Worm (Caenorhabditis elegans) whole organism, late embryonic: Measurements from ENCODE around the gene osg-1.

ENCODE experiments used
- C08G9.2 ChIP-seq: sonication (generic microtip); optimal IDR thresholded peaks from 2 replicates; lab custom pipeline; 2016; ENCODE audit warnings: mild to moderate bottlenecking, missing genetic modification characterization, moderate library complexity, missing compliant biosample characterization
- F13H6.1 ChIP-seq: sonication (generic microtip); optimal IDR thresholded peaks from 2 replicates; lab custom pipeline; 2016; ENCODE audit warnings: missing genetic modification characterization, missing compliant biosample characterization
- K09A11.1 ChIP-seq: sonication (generic microtip); optimal IDR thresholded peaks from 2 replicates; lab custom pipeline; 2017; ENCODE audit warnings: antibody characterized with exemption, mild to moderate bottlenecking, missing genetic modification characterization, missing compliant biosample characterization; ENCODE audit not compliant: insufficient read depth
- T23F11.4 ChIP-seq: fragments of 200-800 bp; sonication (Bioruptor generic); optimal IDR thresholded peaks from 2 replicates; lab custom pipeline; 2018; ENCODE audit warnings: mild to moderate bottlenecking, missing genetic modification characterization, missing compliant biosample characterization
- ahr-1 ChIP-seq: sonication (generic microtip); optimal IDR thresholded peaks from 2 replicates; lab custom pipeline; 2016; ENCODE audit warnings: missing genetic modification characterization, missing compliant biosample characterization
- ama-1 ChIP-seq: fragments of 150-350 bp; optimal IDR thresholded peaks from 2 replicates; lab custom pipeline; 2014
- ceh-18 ChIP-seq: sonication (generic microtip); optimal IDR thresholded peaks from 2 replicates; lab custom pipeline; 2016; ENCODE audit warnings: missing genetic modification characterization, missing compliant biosample characterization
- ceh-19 ChIP-seq: fragments of 200-800 bp; sonication (Bioruptor generic); optimal IDR thresholded peaks from 2 replicates; lab custom pipeline; 2018; ENCODE audit warnings: mild to moderate bottlenecking, missing genetic modification characterization, missing compliant biosample characterization
- ceh-24 ChIP-seq: sonication (generic microtip); optimal IDR thresholded peaks from 2 replicates; lab custom pipeline; 2016; ENCODE audit warnings: mild to moderate bottlenecking, missing genetic modification characterization, missing compliant biosample characterization
- ceh-31 ChIP-seq: sonication (generic microtip); optimal IDR thresholded peaks from 2 replicates; lab custom pipeline; 2016; ENCODE audit warnings: missing genetic modification characterization, missing compliant biosample characterization
- ceh-34 ChIP-seq: sonication (generic microtip); optimal IDR thresholded peaks from 2 replicates; lab custom pipeline; 2016; ENCODE audit warnings: mild to moderate bottlenecking, missing genetic modification characterization, missing compliant biosample characterization
- ceh-6 ChIP-seq: fragments of 200-800 bp; sonication (Bioruptor generic); optimal IDR thresholded peaks from 2 replicates; lab custom pipeline; 2018; ENCODE audit warnings: mild to moderate bottlenecking, missing genetic modification characterization, missing compliant biosample characterization
- ceh-9 ChIP-seq: sonication (generic microtip); optimal IDR thresholded peaks from 2 replicates; lab custom pipeline; 2016; ENCODE audit warnings: mild to moderate bottlenecking, missing genetic modification characterization, inconsistent platforms, missing compliant biosample characterization
- elt-4 ChIP-seq: sonication (generic microtip); optimal IDR thresholded peaks from 2 replicates; lab custom pipeline; 2016; ENCODE audit warnings: missing genetic modification characterization, missing compliant biosample characterization
- ets-4 ChIP-seq: sonication (generic microtip); optimal IDR thresholded peaks from 2 replicates; lab custom pipeline; 2016; ENCODE audit warnings: missing genetic modification characterization, missing compliant biosample characterization
- fkh-6 ChIP-seq: sonication (generic microtip); optimal IDR thresholded peaks from 2 replicates; lab custom pipeline; 2016; ENCODE audit warnings: missing genetic modification characterization, missing compliant biosample characterization
- gmeb-2 ChIP-seq: sonication (generic microtip); optimal IDR thresholded peaks from 2 replicates; lab custom pipeline; 2016; ENCODE audit warnings: missing genetic modification characterization, inconsistent platforms, missing compliant biosample characterization
- hlh-13 ChIP-seq: fragments of 200-800 bp; sonication (Bioruptor generic); optimal IDR thresholded peaks from 2 replicates; lab custom pipeline; 2018; ENCODE audit warnings: mild to moderate bottlenecking, missing genetic modification characterization, missing compliant biosample characterization
- hlh-15 ChIP-seq: sonication (generic microtip); optimal IDR thresholded peaks from 2 replicates; lab custom pipeline; 2016; ENCODE audit warnings: missing genetic modification characterization, missing compliant biosample characterization
- hlh-6 ChIP-seq: sonication (generic microtip); optimal IDR thresholded peaks from 2 replicates; lab custom pipeline; 2016; ENCODE audit warnings: missing genotype, missing genetic modification characterization, missing compliant biosample characterization
- lim-6 ChIP-seq: sonication (generic microtip); optimal IDR thresholded peaks from 2 replicates; lab custom pipeline; 2016; ENCODE audit warnings: missing genetic modification characterization, missing compliant biosample characterization
- lin-11 ChIP-seq: fragments of 200-800 bp; sonication (Bioruptor generic); optimal IDR thresholded peaks from 2 replicates; lab custom pipeline; 2018; ENCODE audit warnings: mild to moderate bottlenecking, missing genetic modification characterization, missing compliant biosample characterization
- nhr-11 ChIP-seq: fragments of 150-350 bp; optimal IDR thresholded peaks from 2 replicates; lab custom pipeline; 2014; ENCODE audit warnings: missing biosample characterization, missing genetic modification characterization
- nhr-232 ChIP-seq: sonication (generic microtip); optimal IDR thresholded peaks from 2 replicates; lab custom pipeline; 2016; ENCODE audit warnings: missing genetic modification characterization, missing compliant biosample characterization
- npax-4 ChIP-seq: sonication (generic microtip); optimal IDR thresholded peaks from 2 replicates; lab custom pipeline; 2016; ENCODE audit warnings: missing genetic modification characterization, missing compliant biosample characterization
- odd-2 ChIP-seq: sonication (generic microtip); optimal IDR thresholded peaks from 2 replicates; lab custom pipeline; 2017; ENCODE audit warnings: antibody characterized with exemption, mild to moderate bottlenecking, missing genetic modification characterization, missing compliant biosample characterization
- pha-4 ChIP-seq: fragments of 150-350 bp; optimal IDR thresholded peaks from 2 replicates; lab custom pipeline; 2018; ENCODE audit warnings: missing biosample characterization, missing genetic modification reagents, missing genetic modification characterization
- pqm-1 ChIP-seq: sonication (generic microtip); optimal IDR thresholded peaks from 2 replicates; lab custom pipeline; 2016; ENCODE audit warnings: missing genetic modification characterization, missing compliant biosample characterization
- pros-1 ChIP-seq: fragments of 150-350 bp; optimal IDR thresholded peaks from 2 replicates; lab custom pipeline; 2014; ENCODE audit warnings: missing biosample characterization, missing genetic modification reagents, missing genetic modification characterization
- sdc-2 ChIP-seq: sonication (generic microtip); optimal IDR thresholded peaks from 2 replicates; lab custom pipeline; 2016; ENCODE audit warnings: missing genotype, missing genetic modification characterization, missing compliant biosample characterization
- sox-2 ChIP-seq: fragments of 200-800 bp; sonication (Bioruptor generic); IDR thresholded peaks from 2 replicates; pipeline ENCODE4 v1.3.6; 2022; ENCODE audit warnings: missing genetic modification reagents, missing genetic modification characterization, missing compliant biosample characterization
- sox-4 ChIP-seq: sonication (generic microtip); optimal IDR thresholded peaks from 2 replicates; lab custom pipeline; 2017; ENCODE audit warnings: mild to moderate bottlenecking, missing genetic modification characterization, inconsistent platforms, missing compliant biosample characterization
- syd-9 ChIP-seq: sonication (generic microtip); optimal IDR thresholded peaks from 2 replicates; lab custom pipeline; 2016; ENCODE audit warnings: mild to moderate bottlenecking, missing genetic modification characterization, moderate library complexity, missing compliant biosample characterization
- ttx-3 ChIP-seq: sonication (generic microtip); optimal IDR thresholded peaks from 2 replicates; lab custom pipeline; 2016; ENCODE audit warnings: missing genetic modification reagents, missing genetic modification characterization, missing compliant biosample characterization
- unc-42 ChIP-seq: sonication (generic microtip); optimal IDR thresholded peaks from 2 replicates; lab custom pipeline; 2016; ENCODE audit warnings: missing genotype, missing genetic modification characterization, missing compliant biosample characterization
- unc-55 ChIP-seq: sonication (generic microtip); optimal IDR thresholded peaks from 2 replicates; lab custom pipeline; 2017; ENCODE audit warnings: missing biosample characterization, missing genetic modification reagents, missing genetic modification characterization
- unc-86 ChIP-seq: sonication (generic microtip); optimal IDR thresholded peaks from 2 replicates; lab custom pipeline; 2016; ENCODE audit warnings: missing genetic modification characterization, missing compliant biosample characterization
- zip-5 ChIP-seq: sonication (generic microtip); optimal IDR thresholded peaks from 2 replicates; lab custom pipeline; 2016; ENCODE audit warnings: missing genetic modification characterization, missing compliant biosample characterization
- ztf-16 ChIP-seq: sonication (generic microtip); optimal IDR thresholded peaks from 2 replicates; lab custom pipeline; 2017; ENCODE audit warnings: missing genetic modification characterization, missing compliant biosample characterization

Gene osg-1

ce11 chrIII:5512502-5512901 is 25.1 kb downstream of the osg-1 start, which contains the start of gene pqn-25:
pqn-25 (minus strand) TSS chrIII:5512602.
- TF ChIP-seq C08G9.2 (tag; lab: Kevin White, UChicago) (no peak), unc-86 (tag; lab: Kevin White, UChicago) (no peak), nhr-232 (tag; lab: Kevin White, UChicago) (no peak), sdc-2 (tag; lab: Kevin White, UChicago) (no peak), hlh-13 (GFP tag; lab: Kevin White, UChicago) (no peak), unc-42 (tag; lab: Kevin White, UChicago) (no peak), ama-1 (lab: Kevin White, UChicago) (no peak), T23F11.4 (GFP tag; lab: Kevin White, UChicago) (no peak), pqm-1 (tag; lab: Kevin White, UChicago) (no peak), pros-1 (no peak), lin-11 (tag; lab: Kevin White, UChicago) (no peak), ceh-24 (tag; lab: Kevin White, UChicago) (no peak), K09A11.1 (tag; lab: Kevin White, UChicago) (no peak), ttx-3 (no peak), ceh-31 (no peak), hlh-6 (tag; lab: Kevin White, UChicago) (no peak), nhr-11 (tag; lab: Kevin White, UChicago) (no peak)

- TF ChIP-seq syd-9 (tag; lab: Kevin White, UChicago) (no peak), ets-4 (tag; lab: Kevin White, UChicago) (no peak)
Observed at ce11 chrIII:5517423-5517822, 30.1 kb downstream of the osg-1 start, which contains the start of gene nekl-4. nekl-4 (minus strand) TSS chrIII:5517523.

ce11 chrIII:5521930-5522329 is 34.6 kb downstream of the osg-1 start, which contains the start of gene D1044.4:
D1044.4 (minus strand) TSS chrIII:5522030.
- no peak for TF ChIP-seq ceh-24 (tag; lab: Kevin White, UChicago)
- no peak for TF ChIP-seq ceh-19 (GFP tag; lab: Kevin White, UChicago)
- TF ChIP-seq, all 69 proteins: peak for 0

DNA sequence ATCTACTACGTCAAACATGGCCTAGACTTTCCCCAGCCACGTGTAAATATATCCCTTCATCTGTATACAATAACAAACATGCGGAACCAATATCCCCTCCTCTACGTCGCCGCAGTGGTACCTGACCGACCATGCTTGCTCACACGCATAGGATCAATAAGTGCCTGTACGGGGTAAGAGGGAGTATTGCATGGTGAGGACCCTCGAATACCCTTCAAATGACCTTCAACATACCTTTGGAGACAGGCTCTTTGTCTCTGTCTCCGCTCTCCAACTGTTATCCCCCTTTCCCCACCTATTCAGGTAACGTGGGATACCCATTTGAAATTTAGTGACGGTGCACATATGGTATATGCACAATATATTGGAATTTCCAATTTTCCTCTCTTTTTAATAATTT is 38.6 kb downstream of the osg-1 start, which contains the start of gene dex-1:
TSS of gene dex-1 (plus strand) at position 132 of the 400 bp plus-strand sequence.
- TF ChIP-seq sox-2 (GFP tag; lab: Robert Waterston, UW) = no peak
- TF ChIP-seq gmeb-2 (tag; lab: Kevin White, UChicago) = no peak
- TF ChIP-seq ahr-1 (tag; lab: Kevin White, UChicago) = no peak
- TF ChIP-seq hlh-6 (tag; lab: Kevin White, UChicago) = no peak
- TF ChIP-seq nhr-11 (tag; lab: Kevin White, UChicago) = no peak
- no peak for TF ChIP-seq pha-4 (tag; lab: Kevin White, UChicago)
- no peak for TF ChIP-seq elt-4 (tag; lab: Kevin White, UChicago)
- TF ChIP-seq ceh-18 (tag; lab: Kevin White, UChicago) = no peak
- TF ChIP-seq ceh-6 (GFP tag; lab: Kevin White, UChicago) = no peak

ce11 chrIII:5541777-5542176 is 54.4 kb downstream of the osg-1 start:
- TF ChIP-seq ceh-9 (no peak), elt-4 (tag; lab: Kevin White, UChicago) (no peak), unc-55 (GFP tag; lab: Kevin White, UChicago) (no peak), npax-4 (tag; lab: Kevin White, UChicago) (no peak), zip-5 (tag; lab: Kevin White, UChicago) (no peak), odd-2 (tag; lab: Kevin White, UChicago) (no peak), fkh-6 (tag; lab: Kevin White, UChicago) (no peak), ceh-34 (no peak), sox-4 (tag; lab: Kevin White, UChicago) (no peak), F13H6.1 (tag; lab: Kevin White, UChicago) (no peak), ztf-16 (tag; lab: Kevin White, UChicago) (no peak), lim-6 (tag; lab: Kevin White, UChicago) (no peak), hlh-15 (tag; lab: Kevin White, UChicago) (no peak), hlh-13 (GFP tag; lab: Kevin White, UChicago) (no peak)
